Worm (Caenorhabditis elegans) whole organism, midembryonic: ENCODE results near the gene F56F10.1.

Experiments used
- T22C8.4 ChIP-seq: fragments of 200-800 bp; sonication (Bioruptor generic); IDR thresholded peaks from 2 replicates; pipeline ENCODE4 v1.3.6; 2022; ENCODE audit warnings: missing genetic modification characterization, missing compliant biosample characterization
- cog-1 ChIP-seq: sonication (generic microtip); optimal IDR thresholded peaks from 2 replicates; lab custom pipeline; 2016; ENCODE audit warnings: missing genetic modification characterization, missing compliant biosample characterization
- flt-1 ChIP-seq: fragments of 200-800 bp; sonication (Bioruptor generic); IDR thresholded peaks from 2 replicates; pipeline ENCODE4 v1.3.6; 2022; ENCODE audit warnings: missing genetic modification characterization, missing compliant biosample characterization
- klf-2 ChIP-seq: fragments of 200-800 bp; sonication (Bioruptor generic); conservative IDR thresholded peaks from 2 replicates; pipeline ENCODE4 v1.3.6; 2022; ENCODE audit warnings: missing genetic modification reagents, missing genetic modification characterization, missing compliant biosample characterization
- med-1 ChIP-seq: sonication (generic microtip); optimal IDR thresholded peaks from 2 replicates; lab custom pipeline; 2017; ENCODE audit warnings: missing genetic modification characterization, mild to moderate bottlenecking, missing compliant biosample characterization, antibody characterized with exemption, missing genetic modification reagents; ENCODE audit not compliant: insufficient read depth
- ref-1 ChIP-seq: fragments of 200-800 bp; sonication (Bioruptor generic); conservative IDR thresholded peaks from 2 replicates; pipeline ENCODE4 v1.3.6; 2022; ENCODE audit warnings: missing genetic modification reagents, missing genetic modification characterization, missing compliant biosample characterization
- tab-1 ChIP-seq: fragments of 200-800 bp; sonication (Bioruptor generic); IDR thresholded peaks from 2 replicates; pipeline ENCODE4 v1.3.6; 2022; ENCODE audit warnings: missing genetic modification characterization, missing compliant biosample characterization
- ztf-23 ChIP-seq: fragments of 200-800 bp; sonication (Bioruptor generic); IDR thresholded peaks from 2 replicates; pipeline ENCODE4 v1.3.6; 2022; ENCODE audit warnings: missing genetic modification reagents, missing genetic modification characterization, missing compliant biosample characterization
- ztf-29 ChIP-seq: fragments of 200-800 bp; sonication (Bioruptor generic); IDR thresholded peaks from 2 replicates; pipeline ENCODE4 v1.3.6; 2022; ENCODE audit warnings: missing genetic modification reagents, missing genetic modification characterization, missing compliant biosample characterization

ce11 chrX:873634-874033 is 1.2 kb downstream of the F56F10.1 start:
- no peak for TF ChIP-seq tab-1
- TF ChIP-seq klf-2 (GFP tag; lab: Robert Waterston, UW) = no peak
- no peak for TF ChIP-seq ztf-29 (GFP tag; lab: Robert Waterston, UW)
- no peak for TF ChIP-seq flt-1 (GFP tag; lab: Robert Waterston, UW)
- TF ChIP-seq ref-1 = no peak
- TF ChIP-seq ztf-23 (GFP tag; lab: Robert Waterston, UW) = no peak
- TF ChIP-seq med-1 = no peak
- TF ChIP-seq T22C8.4 (GFP tag; lab: Robert Waterston, UW) = no peak
- TF ChIP-seq cog-1 = no peak
